Worm (Caenorhabditis elegans) whole organism, early embryonic: ENCODE measurements around the gene pax-1.

Experiments used
- ama-1 ChIP-seq: fragments of 150-350 bp; optimal IDR thresholded peaks from 2 replicates; lab custom pipeline; 2014
- tra-4 ChIP-seq: sonication (generic microtip); optimal IDR thresholded peaks from 2 replicates; lab custom pipeline; 2017; ENCODE audit warnings: missing genetic modification characterization, missing compliant biosample characterization

ce11 chrV:8243201-8243600 lies 18.5 kb downstream of the pax-1 start:
- no peak for TF ChIP-seq tra-4
- no peak for TF ChIP-seq ama-1 (lab: Kevin White, UChicago)
